Fruit fly (Drosophila melanogaster) whole organism, embryonic: ENCODE measurements around the gene mmy.

Source experiments
- Antp ChIP-seq: fragments of 200-800 bp; sonication (Bioruptor generic); optimal IDR thresholded peaks from 3 replicates; lab custom pipeline; 2016; ENCODE audit warnings: missing biosample characterization, missing genetic modification characterization
- Bteb2 ChIP-seq: fragments of 200-800 bp; sonication (Bioruptor generic); optimal IDR thresholded peaks from 2 replicates; lab custom pipeline; 2016; ENCODE audit warnings: missing biosample characterization, missing genetic modification characterization
- CG10565 ChIP-seq: fragments of 200-800 bp; sonication (Bioruptor generic); optimal IDR thresholded peaks from 3 replicates; lab custom pipeline; 2016; ENCODE audit warnings: missing biosample characterization, mild to moderate bottlenecking, missing genetic modification characterization
- CG11247 ChIP-seq: fragments of 200-800 bp; sonication (Bioruptor generic); IDR thresholded peaks from 2 replicates; pipeline ENCODE4 v1.3.6; 2022; ENCODE audit warnings: missing biosample characterization, missing genetic modification characterization
- CG11695 ChIP-seq: fragments of 200-800 bp; sonication (Bioruptor generic); IDR thresholded peaks from 3 replicates; pipeline ENCODE4 v1.3.6; 2022; ENCODE audit warnings: missing biosample characterization, missing genetic modification characterization
- CG12299 ChIP-seq: fragments of 200-800 bp; sonication (Bioruptor generic); optimal IDR thresholded peaks from 2 replicates; lab custom pipeline; 2018; ENCODE audit warnings: missing biosample characterization, mild to moderate bottlenecking, missing genetic modification characterization
- CG12769 ChIP-seq: fragments of 200-800 bp; sonication (Bioruptor generic); optimal IDR thresholded peaks from 2 replicates; lab custom pipeline; 2019; ENCODE audit warnings: missing biosample characterization, mild to moderate bottlenecking, missing genetic modification characterization, moderate library complexity
- CG13296 ChIP-seq: fragments of 200-800 bp; sonication (Bioruptor generic); optimal IDR thresholded peaks from 3 replicates; lab custom pipeline; 2018; ENCODE audit warnings: missing biosample characterization, mild to moderate bottlenecking, missing genetic modification characterization
- CG13424 ChIP-seq: fragments of 200-800 bp; sonication (Bioruptor generic); optimal IDR thresholded peaks from 2 replicates; lab custom pipeline; 2019; ENCODE audit warnings: missing biosample characterization, mild to moderate bottlenecking, missing genetic modification characterization, moderate library complexity
- CG14667 ChIP-seq: fragments of 200-800 bp; sonication (Bioruptor generic); IDR thresholded peaks from 2 replicates; pipeline ENCODE4 v1.3.6; 2022; ENCODE audit warnings: missing biosample characterization, missing genetic modification characterization
- CG14860 ChIP-seq: fragments of 200-800 bp; sonication (Bioruptor generic); IDR thresholded peaks from 3 replicates; pipeline ENCODE4 v1.3.6; 2022; ENCODE audit warnings: missing biosample characterization, missing genetic modification characterization; ENCODE audit not compliant: partially characterized antibody
- CG16813 ChIP-seq: fragments of 200-800 bp; sonication (Bioruptor generic); IDR thresholded peaks from 3 replicates; pipeline ENCODE4 v1.3.6; 2022; ENCODE audit warnings: missing biosample characterization, missing genetic modification characterization; ENCODE audit not compliant: partially characterized antibody
- CG17359 ChIP-seq: fragments of 200-800 bp; sonication (Bioruptor generic); optimal IDR thresholded peaks from 3 replicates; lab custom pipeline; 2018; ENCODE audit warnings: missing biosample characterization, mild to moderate bottlenecking, missing genetic modification characterization, moderate library complexity
- CG17829 ChIP-seq: fragments of 200-800 bp; optimal IDR thresholded peaks from 2 replicates; lab custom pipeline; 2019; ENCODE audit warnings: missing biosample characterization, mild to moderate bottlenecking, missing genetic modification characterization, moderate library complexity
- CG31441 ChIP-seq: fragments of 200-800 bp; sonication (Bioruptor generic); IDR thresholded peaks from 2 replicates; pipeline ENCODE4 v1.3.6; 2022; ENCODE audit warnings: missing biosample characterization, missing genetic modification characterization
- CG3726 ChIP-seq: fragments of 200-800 bp; sonication (Bioruptor generic); IDR thresholded peaks from 3 replicates; pipeline ENCODE4, ENCODE4 v1.3.6; 2022; ENCODE audit warnings: missing biosample characterization, missing genetic modification characterization
- CG3838 ChIP-seq: fragments of 200-800 bp; sonication (Bioruptor generic); optimal IDR thresholded peaks from 3 replicates; lab custom pipeline; 2016; ENCODE audit warnings: missing biosample characterization, missing genetic modification characterization
- CG4404 ChIP-seq: fragments of 200-800 bp; sonication (Bioruptor generic); IDR thresholded peaks from 2 replicates; pipeline ENCODE4 v1.3.6; 2022; ENCODE audit warnings: missing biosample characterization, missing genetic modification characterization
- CG6272 ChIP-seq: fragments of 200-800 bp; sonication (Bioruptor generic); IDR thresholded peaks from 2 replicates; pipeline ENCODE4 v1.3.6; 2022; ENCODE audit warnings: missing biosample characterization, missing genetic modification characterization
- CG6765 ChIP-seq: fragments of 200-800 bp; sonication (Bioruptor generic); optimal IDR thresholded peaks from 3 replicates; lab custom pipeline; 2017; ENCODE audit warnings: missing biosample characterization, mild to moderate bottlenecking, missing genetic modification characterization
- CG6791 ChIP-seq: fragments of 200-800 bp; sonication (Bioruptor generic); IDR thresholded peaks from 3 replicates; pipeline ENCODE4 v1.3.6; 2022; ENCODE audit warnings: missing biosample characterization, missing genetic modification characterization; ENCODE audit not compliant: partially characterized antibody
- CG7839 ChIP-seq: fragments of 200-800 bp; sonication (Bioruptor generic); optimal IDR thresholded peaks from 3 replicates; lab custom pipeline; 2018; ENCODE audit warnings: missing biosample characterization, mild to moderate bottlenecking, missing genetic modification characterization, moderate library complexity
- CG7928 ChIP-seq: fragments of 200-800 bp; sonication (Bioruptor generic); optimal IDR thresholded peaks from 2 replicates; lab custom pipeline; 2017; ENCODE audit warnings: missing biosample characterization, mild to moderate bottlenecking, missing genetic modification characterization
- CG8089 ChIP-seq: fragments of 200-800 bp; sonication (Bioruptor generic); optimal IDR thresholded peaks from 3 replicates; lab custom pipeline; 2016; ENCODE audit warnings: missing biosample characterization, missing genetic modification characterization
- CG8281 ChIP-seq: fragments of 200-800 bp; sonication (Bioruptor generic); optimal IDR thresholded peaks from 2 replicates; lab custom pipeline; 2018; ENCODE audit warnings: missing biosample characterization, mild to moderate bottlenecking, missing genetic modification characterization, moderate library complexity
- CG9932 ChIP-seq: fragments of 200-800 bp; sonication (Bioruptor generic); IDR thresholded peaks from 2 replicates; pipeline ENCODE4 v1.3.6; 2022; ENCODE audit warnings: missing biosample characterization, missing genetic modification characterization
- Dref ChIP-seq: fragments of 200-800 bp; sonication (Bioruptor generic); IDR thresholded peaks from 2 replicates; pipeline ENCODE4 v1.3.6; 2022; ENCODE audit warnings: missing biosample characterization, missing genetic modification characterization
- Hsf ChIP-seq: fragments of 200-800 bp; sonication (Bioruptor generic); optimal IDR thresholded peaks from 3 replicates; lab custom pipeline; 2016; ENCODE audit warnings: missing biosample characterization, missing genetic modification characterization
- Kr ChIP-seq: fragments of 200-800 bp; sonication (Bioruptor generic); optimal IDR thresholded peaks from 2 replicates; lab custom pipeline; 2017; ENCODE audit warnings: missing biosample characterization, mild to moderate bottlenecking, missing genetic modification characterization
- Lpt ChIP-seq: fragments of >200 bp; optimal IDR thresholded peaks from 2 replicates; lab custom pipeline; 2018; ENCODE audit warnings: missing biosample characterization, missing genetic modification characterization
- Max ChIP-seq: fragments of 200-800 bp; sonication (Bioruptor generic); optimal IDR thresholded peaks from 2 replicates; lab custom pipeline; 2016; ENCODE audit warnings: missing biosample characterization, mild to moderate bottlenecking, missing genetic modification characterization
- Mes4 ChIP-seq: fragments of 200-800 bp; sonication (Bioruptor generic); optimal IDR thresholded peaks from 2 replicates; lab custom pipeline; 2016; ENCODE audit warnings: missing biosample characterization, missing genetic modification characterization
- NC2α ChIP-seq: fragments of 200-800 bp; sonication (Bioruptor generic); optimal IDR thresholded peaks from 2 replicates; lab custom pipeline; 2016; ENCODE audit warnings: missing biosample characterization, missing genetic modification characterization
- Sox102F ChIP-seq: fragments of 200-800 bp; sonication (Bioruptor generic); optimal IDR thresholded peaks from 2 replicates; lab custom pipeline; 2018; ENCODE audit warnings: missing biosample characterization, mild to moderate bottlenecking, missing genetic modification characterization, moderate library complexity
- ash1 ChIP-seq: fragments of 200-800 bp; sonication (Bioruptor generic); optimal IDR thresholded peaks from 2 replicates; lab custom pipeline; 2018; ENCODE audit warnings: missing biosample characterization, mild to moderate bottlenecking, missing genetic modification characterization
- chn ChIP-seq: fragments of 200-800 bp; sonication (Bioruptor generic); optimal IDR thresholded peaks from 2 replicates; lab custom pipeline; 2016; ENCODE audit warnings: missing biosample characterization, missing genetic modification characterization
- dm ChIP-seq: fragments of 200-800 bp; sonication (Bioruptor generic); optimal IDR thresholded peaks from 3 replicates; lab custom pipeline; 2016; ENCODE audit warnings: missing biosample characterization, missing genetic modification characterization
- emc ChIP-seq: fragments of 200-800 bp; sonication (Bioruptor generic); optimal IDR thresholded peaks from 2 replicates; lab custom pipeline; 2016; ENCODE audit warnings: missing biosample characterization, missing genetic modification characterization
- eyg ChIP-seq: fragments of 200-800 bp; sonication (Bioruptor generic); optimal IDR thresholded peaks from 3 replicates; lab custom pipeline; 2016; ENCODE audit warnings: missing biosample characterization, missing genetic modification characterization
- fd3F ChIP-seq: fragments of 200-800 bp; sonication (Bioruptor generic); optimal IDR thresholded peaks from 2 replicates; lab custom pipeline; 2018; ENCODE audit warnings: missing biosample characterization, mild to moderate bottlenecking, missing genetic modification characterization, moderate library complexity
- lilli ChIP-seq: fragments of 200-800 bp; sonication (Bioruptor generic); optimal IDR thresholded peaks from 3 replicates; lab custom pipeline; 2016; ENCODE audit warnings: missing biosample characterization, missing genetic modification characterization
- mam ChIP-seq: fragments of 200-800 bp; sonication (Bioruptor generic); optimal IDR thresholded peaks from 3 replicates; lab custom pipeline; 2016; ENCODE audit warnings: missing biosample characterization, missing genetic modification characterization
- nmo ChIP-seq: fragments of 200-800 bp; sonication (Bioruptor generic); optimal IDR thresholded peaks from 2 replicates; lab custom pipeline; 2018; ENCODE audit warnings: missing biosample characterization, mild to moderate bottlenecking, missing genetic modification characterization, moderate library complexity
- onecut ChIP-seq: fragments of 200-800 bp; sonication (Bioruptor generic); IDR thresholded peaks from 2 replicates; pipeline ENCODE4 v1.3.6; 2022; ENCODE audit warnings: missing biosample characterization, missing genetic modification characterization
- otp ChIP-seq: fragments of 200-800 bp; sonication (Bioruptor generic); IDR thresholded peaks from 3 replicates; pipeline ENCODE4, ENCODE4 v1.3.6; 2022; ENCODE audit warnings: missing biosample characterization, missing genetic modification characterization
- pros ChIP-seq: fragments of 200-800 bp; sonication (Bioruptor generic); optimal IDR thresholded peaks from 3 replicates; lab custom pipeline; 2019; ENCODE audit warnings: missing biosample characterization, mild to moderate bottlenecking, missing genetic modification characterization, moderate library complexity
- rib ChIP-seq: fragments of 200-800 bp; sonication (Bioruptor generic); IDR thresholded peaks from 2 replicates; pipeline ENCODE4 v1.3.6; 2022; ENCODE audit warnings: missing biosample characterization, missing genetic modification characterization
- sd ChIP-seq: fragments of 200-800 bp; sonication (Bioruptor generic); optimal IDR thresholded peaks from 3 replicates; lab custom pipeline; 2018; ENCODE audit warnings: missing biosample characterization, mild to moderate bottlenecking, missing genetic modification characterization, moderate library complexity
- toy ChIP-seq: fragments of 200-800 bp; sonication (Bioruptor generic); IDR thresholded peaks from 2 replicates; pipeline ENCODE4 v1.3.6; 2022; ENCODE audit warnings: missing biosample characterization, missing genetic modification characterization
- zf30C ChIP-seq: fragments of 200-800 bp; sonication (Bioruptor generic); optimal IDR thresholded peaks from 3 replicates; lab custom pipeline; 2018; ENCODE audit warnings: missing biosample characterization, mild to moderate bottlenecking, missing genetic modification characterization

The mmy gene

DNA sequence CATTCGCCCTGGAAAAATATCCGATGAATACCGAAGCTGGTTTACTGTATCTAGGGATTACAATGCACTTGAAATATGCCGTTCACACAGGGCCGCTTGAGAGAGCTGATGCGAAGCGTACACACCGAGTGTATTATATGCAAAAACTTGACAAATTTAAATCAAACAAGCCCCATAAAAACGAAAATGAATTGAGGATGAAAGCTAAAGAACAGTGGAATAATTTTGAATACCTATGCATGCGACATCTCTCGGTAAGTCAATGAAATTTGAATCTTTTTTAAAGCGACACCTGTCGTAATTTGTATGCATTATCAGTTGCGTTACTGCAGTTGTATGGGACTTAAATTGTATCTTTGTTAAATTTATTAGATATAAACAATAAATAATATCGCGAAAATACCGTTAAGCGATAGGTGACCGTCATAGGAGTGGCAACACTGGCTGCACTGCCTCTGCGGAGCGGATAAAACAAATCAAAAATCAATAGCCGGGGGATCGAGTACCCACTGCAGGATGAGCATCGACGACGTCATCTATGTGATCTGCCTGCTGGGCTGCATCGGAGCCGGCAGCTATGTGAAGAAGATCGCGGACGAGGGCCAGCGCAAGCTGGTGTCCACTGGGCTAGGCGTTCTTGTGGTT lies 17.6 kb downstream of the mmy start, which contains the start of gene frj (continued):
- 0 out of 3 replicates have a peak, but pooled peaks have one; percentile 30 for TF ChIP-seq CG11695 (GFP tag; lab: Robert Waterston, UW)
- TF ChIP-seq sd (tag; lab: Kevin White, UChicago): peak; percentile 51
- no peak for TF ChIP-seq CG6765 (GFP tag; lab: Kevin White, UChicago)
- no peak for TF ChIP-seq Mes4
- TF ChIP-seq pros (GFP tag; lab: Kevin White, UChicago): no peak
- TF ChIP-seq Lpt (GFP tag; lab: Kevin White, UChicago): no peak
- no peak for TF ChIP-seq zf30C
- peak; percentile 72; the same call in 2 of the 3 replicates for TF ChIP-seq CG16813
- TF ChIP-seq CG8089 (GFP tag; lab: Kevin White, UChicago): peak; percentile 70
- peak; percentile 34; the same call in 1 of the 2 replicates for TF ChIP-seq CG14667 (GFP tag; lab: Robert Waterston, UW)
- no peak for TF ChIP-seq rib
- no peak for TF ChIP-seq NC2α (GFP tag; lab: Kevin White, UChicago)
- TF ChIP-seq CG12769: peak; percentile 57
- TF ChIP-seq Antp (GFP tag; lab: Kevin White, UChicago): peak; percentile 79
- peak; percentile 49; the same call in 1 of the 2 replicates for TF ChIP-seq CG4404 (GFP tag; lab: Robert Waterston, UW)
- peak; percentile 63 for TF ChIP-seq CG13424 (tag; lab: Kevin White, UChicago)
- TF ChIP-seq Hsf (GFP tag; lab: Kevin White, UChicago): peak; percentile 79
- peak; percentile 60; the same call in 2 of the 3 replicates for TF ChIP-seq CG14860 (GFP tag; lab: Robert Waterston, UW)
- TF ChIP-seq onecut (GFP tag; lab: Robert Waterston, UW): peak; percentile 66
- peak; percentile 80 for TF ChIP-seq mam (GFP tag; lab: Kevin White, UChicago)
- peak; percentile 73 for TF ChIP-seq CG7839
- no peak for TF ChIP-seq toy (GFP tag; lab: Robert Waterston, UW)
- TF ChIP-seq dm (GFP tag; lab: Kevin White, UChicago): peak; percentile 65
- peak; percentile 41 for TF ChIP-seq emc
- peak; percentile 37; the same call in 2 of the 3 replicates for TF ChIP-seq CG6791
- TF ChIP-seq CG17829: peak; percentile 65
- TF ChIP-seq CG9932 (GFP tag; lab: Robert Waterston, UW): peak; percentile 77
- peak; percentile 52 for TF ChIP-seq CG6272 (GFP tag; lab: Robert Waterston, UW)
- TF ChIP-seq CG31441: peak; percentile 73
- TF ChIP-seq CG11247 (GFP tag; lab: Robert Waterston, UW): peak; percentile 56
- peak; percentile 54 for TF ChIP-seq CG3838 (GFP tag; lab: Kevin White, UChicago)
- peak; percentile 54 for TF ChIP-seq fd3F (GFP tag; lab: Kevin White, UChicago)
- peak; percentile 24 for TF ChIP-seq CG8281 (tag; lab: Kevin White, UChicago)
- TF ChIP-seq Kr (GFP tag; lab: Kevin White, UChicago): no peak
- TF ChIP-seq otp (GFP tag; lab: Robert Waterston, UW): peak; percentile 67; the same call in 2 of the 3 replicates
- TF ChIP-seq Max: peak; percentile 29
- TF ChIP-seq Bteb2 (GFP tag; lab: Kevin White, UChicago): peak; percentile 33
- TF ChIP-seq eyg (GFP tag; lab: Kevin White, UChicago): peak; percentile 42
- TF ChIP-seq Dref: peak; percentile 51
- peak; percentile 55 for TF ChIP-seq chn (GFP tag; lab: Kevin White, UChicago)
- TF ChIP-seq CG7928 (GFP tag; lab: Kevin White, UChicago): peak; percentile 54
- TF ChIP-seq CG12299 (tag; lab: Kevin White, UChicago): peak; percentile 62
- no peak for TF ChIP-seq ash1 (GFP tag; lab: Kevin White, UChicago)
- TF ChIP-seq Sox102F (GFP tag; lab: Kevin White, UChicago): peak; percentile 58
- TF ChIP-seq CG10565 (GFP tag; lab: Kevin White, UChicago): no peak
- TF ChIP-seq nmo: peak; percentile 87
- 0 out of 3 replicates have a peak, but pooled peaks have one; percentile 61 for TF ChIP-seq CG3726 (GFP tag; lab: Robert Waterston, UW)
- TF ChIP-seq CG17359 (tag; lab: Kevin White, UChicago): peak; percentile 57
- TF ChIP-seq lilli: peak; percentile 70
- peak; percentile 4 for TF ChIP-seq CG13296
